Worm (Caenorhabditis elegans) whole organism, mixed stage, embryonic: ENCODE results near the gene F26D11.1.

Source experiments
- elt-3 ChIP-seq: fragments of 150-350 bp; optimal IDR thresholded peaks from 2 replicates; lab custom pipeline; 2014; ENCODE audit warnings: missing biosample characterization, missing genetic modification characterization
- lin-13 ChIP-seq: fragments of 150-350 bp; optimal IDR thresholded peaks from 2 replicates; lab custom pipeline; 2014; ENCODE audit warnings: missing biosample characterization, missing genetic modification characterization
- lsy-2 ChIP-seq: fragments of 150-350 bp; optimal IDR thresholded peaks from 2 replicates; lab custom pipeline; 2014; ENCODE audit warnings: missing biosample characterization, missing genetic modification characterization
- mep-1 ChIP-seq: fragments of 150-350 bp; optimal IDR thresholded peaks from 2 replicates; lab custom pipeline; 2017; ENCODE audit warnings: missing biosample characterization, missing genetic modification reagents, missing genetic modification characterization, inconsistent platforms
- nhr-2 ChIP-seq: fragments of 150-350 bp; optimal IDR thresholded peaks from 2 replicates; lab custom pipeline; 2014; ENCODE audit warnings: missing biosample characterization, missing genetic modification characterization
- nhr-237 ChIP-seq: fragments of 150-350 bp; optimal IDR thresholded peaks from 2 replicates; lab custom pipeline; 2014; ENCODE audit warnings: missing biosample characterization, missing genetic modification characterization
- nhr-76 ChIP-seq: sonication (generic microtip); optimal IDR thresholded peaks from 2 replicates; lab custom pipeline; 2017; ENCODE audit warnings: missing biosample characterization, missing genetic modification characterization
- pha-4 ChIP-seq: fragments of 150-350 bp; optimal IDR thresholded peaks from 2 replicates; lab custom pipeline; 2018; ENCODE audit warnings: missing biosample characterization, missing genetic modification reagents, missing genetic modification characterization
- unc-62 ChIP-seq: fragments of 150-350 bp; optimal IDR thresholded peaks from 2 replicates; lab custom pipeline; 2014; ENCODE audit warnings: missing biosample characterization, missing genetic modification reagents, missing genetic modification characterization
- zip-8 ChIP-seq: fragments of 150-350 bp; optimal IDR thresholded peaks from 2 replicates; lab custom pipeline; 2014; ENCODE audit warnings: missing biosample characterization, missing genetic modification characterization
- ztf-11 ChIP-seq: fragments of 150-350 bp; optimal IDR thresholded peaks from 2 replicates; lab custom pipeline; 2014; ENCODE audit warnings: missing biosample characterization, missing genetic modification characterization

DNA sequence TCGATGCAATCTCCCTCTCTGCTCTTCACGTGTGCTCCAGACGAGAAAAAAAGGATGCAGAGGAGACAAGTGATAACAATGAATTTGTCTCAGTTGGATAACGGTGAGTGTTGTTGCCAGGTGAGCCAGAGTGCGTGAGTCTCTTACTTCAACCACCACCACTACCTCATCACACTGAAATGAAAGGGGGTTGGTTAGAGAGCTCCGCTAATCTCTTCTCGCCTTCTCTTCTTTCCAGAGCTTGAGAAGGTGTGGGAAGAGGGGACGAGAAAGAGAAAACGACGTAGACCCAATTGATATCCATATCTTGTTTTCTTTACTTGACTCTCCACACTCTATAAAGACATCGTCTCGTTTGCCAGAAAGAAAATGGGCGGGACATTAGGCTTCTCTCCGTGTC, 10.0 kb upstream of the F26D11.1 start:
- TF ChIP-seq nhr-2 (no peak), elt-3 (tag; lab: Kevin White, UChicago) (no peak), mep-1 (tag; lab: Kevin White, UChicago) (no peak), unc-62 (no peak), lin-13 (tag; lab: Kevin White, UChicago) (no peak), pha-4 (tag; lab: Kevin White, UChicago) (no peak), nhr-76 (tag; lab: Kevin White, UChicago) (no peak), zip-8 (tag; lab: Kevin White, UChicago) (no peak), lsy-2 (tag; lab: Kevin White, UChicago) (no peak), nhr-237 (tag; lab: Kevin White, UChicago) (no peak), ztf-11 (tag; lab: Kevin White, UChicago) (no peak)
